Worm (Caenorhabditis elegans) whole organism, young adult: ENCODE data around the gene npp-21.
A peak's percentile ranks its signal among the peaks of the same experiment; 100 is the strongest.

Experiments used
- B0336.3 ChIP-seq: fragments of 200-800 bp; sonication (Bioruptor generic); IDR thresholded peaks from 2 replicates; pipeline ENCODE4 v1.3.6; 2022; ENCODE audit warnings: missing genetic modification characterization, missing compliant biosample characterization
- F22D6.2 ChIP-seq: sonication (generic microtip); optimal IDR thresholded peaks from 2 replicates; lab custom pipeline; 2016; ENCODE audit warnings: mild to moderate bottlenecking, missing genetic modification characterization, missing compliant biosample characterization
- F23B12.7 ChIP-seq: sonication (generic microtip); optimal IDR thresholded peaks from 2 replicates; lab custom pipeline; 2017; ENCODE audit warnings: missing genetic modification characterization, mild to moderate bottlenecking, missing compliant biosample characterization, antibody characterized with exemption, moderate library complexity; ENCODE audit not compliant: insufficient read depth
- F33H1.4 ChIP-seq: fragments of 200-800 bp; sonication (Bioruptor generic); IDR thresholded peaks from 2 replicates; pipeline ENCODE4 v1.3.6; 2022; ENCODE audit warnings: missing genetic modification reagents, missing genetic modification characterization, missing compliant biosample characterization
- F49E8.2 ChIP-seq: sonication (generic microtip); optimal IDR thresholded peaks from 3 replicates; lab custom pipeline; 2017; ENCODE audit warnings: missing genetic modification characterization, mild to moderate bottlenecking, missing compliant biosample characterization, antibody characterized with exemption, moderate library complexity; ENCODE audit not compliant: insufficient read depth
- F57A8.1 ChIP-seq: fragments of 200-800 bp; sonication (Bioruptor generic); optimal IDR thresholded peaks from 2 replicates; lab custom pipeline; 2018; ENCODE audit warnings: mild to moderate bottlenecking, missing genetic modification characterization, moderate library complexity, missing compliant biosample characterization
- F57C9.4 ChIP-seq: sonication (generic microtip); optimal IDR thresholded peaks from 2 replicates; lab custom pipeline; 2017; ENCODE audit warnings: mild to moderate bottlenecking, missing genetic modification characterization, missing compliant biosample characterization
- T07F8.4 ChIP-seq: sonication (generic microtip); optimal IDR thresholded peaks from 2 replicates; lab custom pipeline; 2016; ENCODE audit warnings: mild to moderate bottlenecking, missing genetic modification characterization, moderate library complexity, missing compliant biosample characterization
- T26A5.8 ChIP-seq: sonication (generic microtip); optimal IDR thresholded peaks from 2 replicates; lab custom pipeline; 2016; ENCODE audit warnings: missing genetic modification characterization, missing compliant biosample characterization
- Y56A3A.18 ChIP-seq: fragments of 200-800 bp; sonication (Bioruptor generic); IDR thresholded peaks from 2 replicates; pipeline ENCODE4 v1.3.6; 2022; ENCODE audit warnings: missing genetic modification reagents, missing genetic modification characterization, missing compliant biosample characterization
- Y67H2A.10 ChIP-seq: fragments of 200-800 bp; sonication (Bioruptor generic); conservative IDR thresholded peaks from 2 replicates; pipeline ENCODE4 v1.3.6; 2022; ENCODE audit warnings: missing genetic modification reagents, missing genetic modification characterization, missing compliant biosample characterization
- ama-1 ChIP-seq, 3 experiments: fragments of 150-350 bp in 1 of 3; sonication (generic microtip) in 2 of 3; optimal IDR thresholded peaks; 2 replicates each; lab custom pipeline; 2014 to 2018; ENCODE audit warnings: missing biosample characterization in 2 of 3, missing genetic modification characterization in 2 of 3, missing genetic modification reagents in 2 of 3
- aptf-2 ChIP-seq: fragments of 200-800 bp; sonication (Bioruptor generic); conservative IDR thresholded peaks from 2 replicates; pipeline ENCODE4 v1.3.6; 2022; ENCODE audit warnings: missing genetic modification reagents, missing genetic modification characterization, missing compliant biosample characterization
- atf-7 ChIP-seq: sonication (generic microtip); optimal IDR thresholded peaks from 2 replicates; lab custom pipeline; 2017; ENCODE audit warnings: mild to moderate bottlenecking, missing genetic modification characterization, missing compliant biosample characterization
- athp-1 ChIP-seq: sonication (generic microtip); optimal IDR thresholded peaks from 2 replicates; lab custom pipeline; 2017; ENCODE audit warnings: mild to moderate bottlenecking, missing genetic modification characterization, missing compliant biosample characterization
- attf-3 ChIP-seq: fragments of 200-800 bp; sonication (Bioruptor generic); conservative IDR thresholded peaks from 2 replicates; pipeline ENCODE4 v1.3.6; 2022; ENCODE audit warnings: missing genetic modification reagents, missing genetic modification characterization, missing compliant biosample characterization
- attf-6 ChIP-seq: fragments of 200-800 bp; sonication (Bioruptor generic); IDR thresholded peaks from 2 replicates; pipeline ENCODE4 v1.3.6; 2022; ENCODE audit warnings: missing genetic modification reagents, missing genetic modification characterization, missing compliant biosample characterization
- bed-2 ChIP-seq: fragments of 200-800 bp; sonication (Bioruptor generic); IDR thresholded peaks from 2 replicates; pipeline ENCODE4 v1.3.6; 2022; ENCODE audit warnings: missing genetic modification reagents, missing genetic modification characterization, missing compliant biosample characterization
- cebp-2 ChIP-seq: fragments of 200-800 bp; sonication (Bioruptor generic); IDR thresholded peaks from 2 replicates; pipeline ENCODE4 v1.3.6; 2022; ENCODE audit warnings: missing genetic modification characterization, missing compliant biosample characterization
- ceh-40 ChIP-seq: fragments of 200-800 bp; sonication (Bioruptor generic); IDR thresholded peaks from 2 replicates; pipeline ENCODE4 v1.3.6; 2022; ENCODE audit warnings: missing genetic modification characterization, missing compliant biosample characterization
- ceh-79 ChIP-seq: sonication (generic microtip); optimal IDR thresholded peaks from 2 replicates; lab custom pipeline; 2017; ENCODE audit warnings: mild to moderate bottlenecking, missing genetic modification characterization, missing compliant biosample characterization
- egl-18 ChIP-seq: fragments of 200-800 bp; sonication (Bioruptor generic); IDR thresholded peaks from 2 replicates; pipeline ENCODE4 v1.3.6; 2022; ENCODE audit warnings: missing genetic modification reagents, missing genetic modification characterization, missing compliant biosample characterization
- ekl-4 ChIP-seq: fragments of 200-800 bp; sonication (Bioruptor generic); IDR thresholded peaks from 2 replicates; pipeline ENCODE4 v1.3.6; 2022; ENCODE audit warnings: missing genetic modification reagents, missing genetic modification characterization, missing compliant biosample characterization
- ets-4 ChIP-seq: fragments of 200-800 bp; sonication (Bioruptor generic); optimal IDR thresholded peaks from 2 replicates; lab custom pipeline; 2018; ENCODE audit warnings: mild to moderate bottlenecking, missing genetic modification characterization, missing compliant biosample characterization
- him-1 ChIP-seq: sonication (generic microtip); optimal IDR thresholded peaks from 2 replicates; lab custom pipeline; 2016; ENCODE audit warnings: missing genotype, missing genetic modification reagents, missing genetic modification characterization, missing compliant biosample characterization
- hsf-1 ChIP-seq: fragments of 200-800 bp; sonication (Bioruptor generic); IDR thresholded peaks from 2 replicates; pipeline ENCODE4 v1.3.6; 2022; ENCODE audit warnings: missing genetic modification reagents, missing genetic modification characterization, missing compliant biosample characterization
- let-526 ChIP-seq: fragments of 200-800 bp; sonication (Bioruptor generic); IDR thresholded peaks from 2 replicates; pipeline ENCODE4 v1.3.6; 2022; ENCODE audit warnings: missing genetic modification reagents, missing genetic modification characterization, missing compliant biosample characterization
- lin-26 ChIP-seq: fragments of 200-800 bp; sonication (Bioruptor generic); IDR thresholded peaks from 2 replicates; pipeline ENCODE4 v1.3.6; 2022; ENCODE audit warnings: missing genetic modification reagents, missing genetic modification characterization, missing compliant biosample characterization
- lin-40 ChIP-seq: sonication (generic microtip); optimal IDR thresholded peaks from 2 replicates; lab custom pipeline; 2016; ENCODE audit warnings: missing genetic modification characterization, mild to moderate bottlenecking, missing compliant biosample characterization, missing genotype, missing genetic modification reagents
- lir-1 ChIP-seq: fragments of 200-800 bp; sonication (Bioruptor generic); conservative IDR thresholded peaks from 2 replicates; pipeline ENCODE4 v1.3.6; 2022; ENCODE audit warnings: missing genetic modification reagents, missing genetic modification characterization, missing compliant biosample characterization
- madf-3 ChIP-seq: fragments of 200-800 bp; sonication (Bioruptor generic); IDR thresholded peaks from 2 replicates; pipeline ENCODE4 v1.3.6; 2022; ENCODE audit warnings: missing genetic modification reagents, missing genetic modification characterization, missing compliant biosample characterization
- madf-8 ChIP-seq: fragments of 200-800 bp; sonication (Bioruptor generic); conservative IDR thresholded peaks from 2 replicates; pipeline ENCODE4 v1.3.6; 2022; ENCODE audit warnings: missing genetic modification reagents, missing genetic modification characterization, missing compliant biosample characterization
- mel-28 ChIP-seq: sonication (generic microtip); optimal IDR thresholded peaks from 2 replicates; lab custom pipeline; 2016; ENCODE audit warnings: borderline replicate concordance, mild to moderate bottlenecking, missing genetic modification characterization, missing compliant biosample characterization
- nfya-2 ChIP-seq: fragments of 200-800 bp; sonication (Bioruptor generic); IDR thresholded peaks from 2 replicates; pipeline ENCODE4 v1.3.6; 2022; ENCODE audit warnings: missing genetic modification reagents, missing genetic modification characterization, missing compliant biosample characterization
- nhr-120 ChIP-seq: fragments of 200-800 bp; sonication (Bioruptor generic); IDR thresholded peaks from 2 replicates; pipeline ENCODE4 v1.3.6; 2022; ENCODE audit warnings: missing genetic modification characterization, missing compliant biosample characterization
- rcor-1 ChIP-seq: fragments of 200-800 bp; sonication (Bioruptor generic); IDR thresholded peaks from 2 replicates; pipeline ENCODE4 v1.3.6; 2022; ENCODE audit warnings: missing genetic modification reagents, missing genetic modification characterization, missing compliant biosample characterization
- repo-1 ChIP-seq: sonication (generic microtip); optimal IDR thresholded peaks from 2 replicates; lab custom pipeline; 2017; ENCODE audit warnings: mild to moderate bottlenecking, missing genetic modification characterization, missing compliant biosample characterization

Gene npp-21

DNA sequence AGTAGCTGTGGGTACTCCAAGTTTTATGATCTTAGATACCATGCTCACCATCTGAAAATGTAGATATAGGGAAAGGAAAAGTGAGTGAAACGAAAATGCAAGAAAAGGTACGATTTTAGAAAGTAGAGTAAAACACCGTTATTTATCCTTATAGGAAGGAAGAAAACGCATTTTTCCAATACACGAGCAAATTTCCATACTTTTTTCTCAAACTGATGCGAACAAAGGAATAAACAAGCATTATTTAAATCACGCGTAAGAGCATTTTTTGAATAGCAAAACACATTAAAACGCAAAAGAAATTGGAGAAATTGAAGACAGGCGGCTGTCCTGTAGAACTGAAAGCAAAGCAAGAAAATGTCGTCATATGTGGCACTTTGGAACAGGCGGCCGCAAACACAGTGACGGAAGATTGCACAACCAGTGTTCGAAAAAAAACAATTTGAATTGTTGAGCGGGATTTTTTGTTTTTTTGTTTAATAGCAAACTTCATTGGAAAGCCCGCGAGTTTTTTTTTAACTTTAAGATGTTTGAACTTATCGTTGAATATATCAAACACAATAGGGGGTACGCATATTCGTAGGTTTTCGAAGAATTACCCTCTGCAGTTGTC is 649 bp upstream of the npp-21 start, which contains the start of gene pgam-5 (continued):
- TF ChIP-seq him-1 (tag; lab: Kevin White, UChicago), result no peak
- no peak for TF ChIP-seq ama-1 (optimal IDR thresholded peaks at IDR 0.05; lab: Kevin White, UChicago)
- TF ChIP-seq ama-1 (GFP tag; optimal IDR thresholded peaks at IDR 0.05; lab: Kevin White, UChicago), result no peak
- no peak for TF ChIP-seq Y56A3A.18 (GFP tag; lab: Robert Waterston, UW)
- TF ChIP-seq repo-1 (tag; lab: Kevin White, UChicago), result no peak
- no peak for TF ChIP-seq F23B12.7 (tag; lab: Kevin White, UChicago)
- no peak for TF ChIP-seq B0336.3 (GFP tag; lab: Robert Waterston, UW)
- TF ChIP-seq ets-4 (GFP tag; lab: Kevin White, UChicago), result no peak
- no peak for TF ChIP-seq ceh-40 (GFP tag; lab: Robert Waterston, UW)
- TF ChIP-seq F33H1.4, result peak; percentile 49; the same call in 1 of the 2 replicates
- TF ChIP-seq madf-8 (GFP tag; lab: Robert Waterston, UW), result peak; percentile 80
- TF ChIP-seq madf-3, result 0 out of 2 replicates have a peak, but pooled peaks have one; percentile 12
- TF ChIP-seq F57C9.4 (tag; lab: Kevin White, UChicago), result no peak
- 0 out of 2 replicates have a peak, but pooled peaks have one; percentile 30 for TF ChIP-seq aptf-2 (GFP tag; lab: Robert Waterston, UW)
- no peak for TF ChIP-seq cebp-2 (GFP tag; lab: Robert Waterston, UW)
- no peak for TF ChIP-seq ceh-79
- TF ChIP-seq lir-1 (GFP tag; lab: Robert Waterston, UW), result no peak
- 0 out of 2 replicates have a peak, but pooled peaks have one; percentile 22 for TF ChIP-seq rcor-1 (GFP tag; lab: Robert Waterston, UW)
- TF ChIP-seq atf-7, result no peak
- TF ChIP-seq lin-40 (tag; lab: Kevin White, UChicago), result no peak
- no peak for TF ChIP-seq T07F8.4
- no peak for TF ChIP-seq nfya-2 (GFP tag; lab: Robert Waterston, UW)
- no peak for TF ChIP-seq T26A5.8 (tag; lab: Kevin White, UChicago)
- no peak for TF ChIP-seq F22D6.2

ce11 chrII:7605306-7605705 is 5.8 kb downstream of the npp-21 start, which contains the start of gene osm-8:
Gene osm-8, minus strand, starts transcription at chrII:7605406.
- TF ChIP-seq attf-6 (no peak), lin-26 (GFP tag; lab: Robert Waterston, UW) (no peak), nhr-120 (GFP tag; lab: Robert Waterston, UW) (no peak), F57A8.1 (GFP tag; lab: Kevin White, UChicago) (no peak)

- no peak for TF ChIP-seq F49E8.2 (tag; lab: Kevin White, UChicago)
- no peak for TF ChIP-seq T07F8.4
- no peak for TF ChIP-seq hsf-1 (GFP tag; lab: Robert Waterston, UW)
- TF ChIP-seq bed-2, result no peak
- TF ChIP-seq ekl-4 (GFP tag; lab: Robert Waterston, UW), result no peak
- TF ChIP-seq athp-1 (tag; lab: Kevin White, UChicago), result no peak
- no peak for TF ChIP-seq egl-18 (GFP tag; lab: Robert Waterston, UW)
- TF ChIP-seq let-526, result no peak
- no peak for TF ChIP-seq mel-28
- TF ChIP-seq ceh-79, result no peak
- no peak for TF ChIP-seq attf-3 (GFP tag; lab: Robert Waterston, UW)
- TF ChIP-seq Y67H2A.10 (GFP tag; lab: Robert Waterston, UW), result no peak
Measured at ce11 chrII:7607953-7608352, 8.5 kb downstream of the npp-21 start, which contains the start of gene lips-17. Gene lips-17, plus strand, starts transcription at chrII:7608253.
